Fruit fly (Drosophila melanogaster) whole organism, prepupa: ENCODE results near the gene CG33258.
A peak's percentile ranks its signal among the peaks of the same experiment; 100 is the strongest.

Experiments
- CG11902 ChIP-seq: fragments of 200-800 bp; sonication (Bioruptor generic); optimal IDR thresholded peaks from 3 replicates; lab custom pipeline; 2016; ENCODE audit warnings: missing biosample characterization, missing genetic modification characterization
- CG15336 ChIP-seq: fragments of 200-800 bp; sonication (Bioruptor generic); IDR thresholded peaks from 2 replicates; pipeline ENCODE4 v1.3.6; 2022; ENCODE audit warnings: missing biosample characterization, missing genetic modification characterization
- CG31627 ChIP-seq: fragments of 200-800 bp; sonication (Bioruptor generic); optimal IDR thresholded peaks from 3 replicates; lab custom pipeline; 2016; ENCODE audit warnings: missing biosample characterization, missing genetic modification characterization
- CG3919 ChIP-seq: fragments of 200-800 bp; sonication (Bioruptor generic); optimal IDR thresholded peaks from 3 replicates; lab custom pipeline; 2016; ENCODE audit warnings: missing biosample characterization, missing genetic modification characterization
- CG4318 ChIP-seq: fragments of 200-800 bp; sonication (Bioruptor generic); optimal IDR thresholded peaks from 3 replicates; lab custom pipeline; 2017; ENCODE audit warnings: missing biosample characterization, mild to moderate bottlenecking, missing genetic modification characterization
- CG8119 ChIP-seq: fragments of 200-800 bp; sonication (Bioruptor generic); IDR thresholded peaks from 3 replicates; pipeline ENCODE4 v1.3.6; 2022; ENCODE audit warnings: missing biosample characterization, missing genetic modification characterization
- Ets96B ChIP-seq: fragments of 200-800 bp; optimal IDR thresholded peaks from 2 replicates; lab custom pipeline; 2019; ENCODE audit warnings: missing biosample characterization, mild to moderate bottlenecking, missing genetic modification characterization, moderate library complexity
- Gug ChIP-seq: fragments of 200-800 bp; sonication (Bioruptor generic); IDR thresholded peaks from 2 replicates; pipeline ENCODE4 v1.3.6; 2022; ENCODE audit warnings: missing biosample characterization, missing genetic modification characterization
- Hr4 ChIP-seq: fragments of 200-800 bp; sonication (Bioruptor generic); optimal IDR thresholded peaks from 3 replicates; lab custom pipeline; 2016; ENCODE audit warnings: missing biosample characterization, missing genetic modification characterization
- Met ChIP-seq: fragments of 200-800 bp; sonication (Bioruptor generic); optimal IDR thresholded peaks from 3 replicates; lab custom pipeline; 2016; ENCODE audit warnings: missing biosample characterization, missing genetic modification characterization
- OdsH ChIP-seq: fragments of 200-800 bp; sonication (Bioruptor generic); optimal IDR thresholded peaks from 3 replicates; lab custom pipeline; 2016; ENCODE audit warnings: missing biosample characterization, missing genetic modification characterization
- Sox102F ChIP-seq: fragments of 200-800 bp; sonication (Bioruptor generic); optimal IDR thresholded peaks from 2 replicates; lab custom pipeline; 2016; ENCODE audit warnings: missing biosample characterization, mild to moderate bottlenecking, missing genetic modification characterization
- fkh ChIP-seq: fragments of 200-800 bp; sonication (Bioruptor generic); optimal IDR thresholded peaks from 3 replicates; lab custom pipeline; 2017; ENCODE audit warnings: missing biosample characterization, mild to moderate bottlenecking, missing genetic modification characterization, moderate library complexity
- salr ChIP-seq, 2 experiments: fragments of 200-800 bp; sonication (Bioruptor generic); optimal IDR thresholded peaks; 3 replicates each; lab custom pipeline; 2016 to 2018; ENCODE audit warnings: missing biosample characterization in 2 of 2, missing genetic modification characterization in 2 of 2, mild to moderate bottlenecking in 1 of 2

DNA sequence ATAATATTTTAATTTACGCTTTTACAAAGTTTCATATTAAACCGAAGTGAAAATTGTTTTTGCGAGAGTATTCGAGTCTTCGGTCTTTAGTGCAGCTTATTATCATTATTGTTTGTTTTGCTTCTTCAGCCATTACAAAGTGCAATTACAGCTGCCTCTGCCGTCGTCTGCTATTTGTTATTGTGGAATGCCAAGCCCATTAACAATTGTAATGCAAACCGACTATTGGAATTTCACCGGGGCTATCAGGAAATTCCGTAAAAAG is 40.3 kb upstream of the CG33258 start:
- TF ChIP-seq salr (GFP tag; optimal IDR thresholded peaks at IDR 0.05; lab: Kevin White, UChicago) = no peak
- TF ChIP-seq Met (GFP tag; lab: Kevin White, UChicago) = peak; percentile 19
- no peak for TF ChIP-seq CG11902 (GFP tag; lab: Kevin White, UChicago)
- TF ChIP-seq fkh (GFP tag; lab: Kevin White, UChicago) = no peak
- no peak for TF ChIP-seq Sox102F
- no peak for TF ChIP-seq OdsH (GFP tag; lab: Kevin White, UChicago)
- no peak for TF ChIP-seq CG3919 (GFP tag; lab: Kevin White, UChicago)
- 0 out of 2 replicates have a peak, but pooled peaks have one; percentile 3 for TF ChIP-seq CG15336
- TF ChIP-seq Ets96B = no peak
- no peak for TF ChIP-seq CG8119
- no peak for TF ChIP-seq Hr4
- no peak for TF ChIP-seq CG31627 (GFP tag; lab: Kevin White, UChicago)
- no peak for TF ChIP-seq Gug
- TF ChIP-seq CG4318 (GFP tag; lab: Kevin White, UChicago) = no peak
